Fruit fly (Drosophila melanogaster): ENCODE data around the gene Pex11c.

- TF ChIP-seq kay (GFP tag; ENCODE audit: borderline replicate concordance) (no peak), CG5204 (GFP tag; optimal IDR thresholded peaks at IDR 0.05) (no peak), cnc (optimal IDR thresholded peaks at IDR 0.05) (no peak), Hr96 (GFP tag; optimal IDR thresholded peaks at IDR 0.05) (no peak), tj (GFP tag; optimal IDR thresholded peaks at IDR 0.05) (no peak), Mnt (GFP tag; optimal IDR thresholded peaks at IDR 0.05) (no peak), CG33017 (tag; optimal IDR thresholded peaks at IDR 0.05) (no peak), pad (GFP tag; optimal IDR thresholded peaks at IDR 0.05) (no peak), toe (GFP tag; optimal IDR thresholded peaks at IDR 0.05) (no peak)
Observed at dm6 chr3R:23309690-23310089, 51.5 kb downstream of the Pex11c start.

All from whole organism, adult.